Fruit fly (Drosophila melanogaster): ENCODE data around the gene SNF4Agamma.

Gene SNF4Agamma

dm6 chr3R:21129617-21130016 lies 10.9 kb upstream of the SNF4Agamma start, which contains the start of gene Obp93a:
Gene Obp93a, minus strand, starts transcription at chr3R:21129717.
- TF ChIP-seq CG12605 (GFP tag; IDR thresholded peaks at IDR 0.05) (no peak), Snoo (tag; optimal IDR thresholded peaks at IDR 0.05) (no peak), CG13204 (GFP tag; optimal IDR thresholded peaks at IDR 0.05) (no peak), Ets98B (GFP tag; IDR thresholded peaks at IDR 0.05) (no peak), gl (tag; optimal IDR thresholded peaks at IDR 0.05) (no peak), CG10348 (GFP tag; IDR thresholded peaks at IDR 0.05) (no peak), fd96Ca (GFP tag; IDR thresholded peaks at IDR 0.05) (no peak), CG9948 (tag; optimal IDR thresholded peaks at IDR 0.05) (no peak), EcR (GFP tag; optimal IDR thresholded peaks at IDR 0.05) (no peak), CG17806 (tag; optimal IDR thresholded peaks at IDR 0.05) (no peak), CG8159 (tag; optimal IDR thresholded peaks at IDR 0.05) (no peak), CG14655 (GFP tag; optimal IDR thresholded peaks at IDR 0.05) (no peak), CG8301 (tag; optimal IDR thresholded peaks at IDR 0.05) (no peak), rn (GFP tag; IDR thresholded peaks at IDR 0.05) (no peak), CG15710 (tag; optimal IDR thresholded peaks at IDR 0.05) (no peak), Pif1A (GFP tag; optimal IDR thresholded peaks at IDR 0.05) (no peak), Pif1B (GFP tag; optimal IDR thresholded peaks at IDR 0.05) (no peak), CG32121 (GFP tag; IDR thresholded peaks at IDR 0.05) (no peak), CG34367 (tag; optimal IDR thresholded peaks at IDR 0.05) (no peak)

- TF ChIP-seq CG17806 (tag; optimal IDR thresholded peaks at IDR 0.05) (no peak), gl (tag; optimal IDR thresholded peaks at IDR 0.05) (no peak), CG10348 (GFP tag; IDR thresholded peaks at IDR 0.05) (no peak), CG8301 (tag; optimal IDR thresholded peaks at IDR 0.05) (no peak), Pif1B (GFP tag; optimal IDR thresholded peaks at IDR 0.05) (no peak), CG9948 (tag; optimal IDR thresholded peaks at IDR 0.05) (no peak), CG4496 (GFP tag; IDR thresholded peaks at IDR 0.05) (no peak), Ets98B (GFP tag; IDR thresholded peaks at IDR 0.05) (no peak), CG15710 (tag; optimal IDR thresholded peaks at IDR 0.05) (no peak), CG32121 (GFP tag; IDR thresholded peaks at IDR 0.05) (no peak), D1 (tag; optimal IDR thresholded peaks at IDR 0.05) (no peak), rn (GFP tag; IDR thresholded peaks at IDR 0.05) (no peak), Snoo (tag; optimal IDR thresholded peaks at IDR 0.05) (no peak), Pif1A (GFP tag; optimal IDR thresholded peaks at IDR 0.05) (no peak)
These were observed 10.5 kb upstream of the SNF4Agamma start, which contains the start of gene Ice2 for dm6 chr3R:21130050-21130449. Gene Ice2, plus strand, starts transcription at chr3R:21130216.

- TF ChIP-seq EcR (GFP tag; optimal IDR thresholded peaks at IDR 0.05) (no peak), CG13204 (GFP tag; optimal IDR thresholded peaks at IDR 0.05) (no peak), Snoo (tag; optimal IDR thresholded peaks at IDR 0.05) (no peak), CG15710 (tag; optimal IDR thresholded peaks at IDR 0.05) (no peak), CG34367 (tag; optimal IDR thresholded peaks at IDR 0.05) (no peak), CG17806 (tag; optimal IDR thresholded peaks at IDR 0.05) (no peak), gl (tag; optimal IDR thresholded peaks at IDR 0.05) (no peak)
These were observed 7.0 kb upstream of the SNF4Agamma start, which contains the start of gene Trm7-34 for dm6 chr3R:21133517-21133916. Gene Trm7-34, minus strand, starts transcription at chr3R:21133881.

- TF ChIP-seq CG12605 (GFP tag; IDR thresholded peaks at IDR 0.05) (no peak), CG9948 (tag; optimal IDR thresholded peaks at IDR 0.05) (peak; percentile 30), CG4496 (GFP tag; IDR thresholded peaks at IDR 0.05) (no peak), CG15710 (tag; optimal IDR thresholded peaks at IDR 0.05) (peak; percentile 37), D1 (tag; optimal IDR thresholded peaks at IDR 0.05) (no peak), Ets98B (GFP tag; IDR thresholded peaks at IDR 0.05) (no peak)
These were observed 6.6 kb upstream of the SNF4Agamma start, which contains the start of gene Usp8 for dm6 chr3R:21133951-21134350. Gene Usp8, plus strand, starts transcription at chr3R:21134262.

- TF ChIP-seq CG9948 (tag; optimal IDR thresholded peaks at IDR 0.05) (peak; percentile 39), D1 (tag; optimal IDR thresholded peaks at IDR 0.05) (no peak), CG8159 (tag; optimal IDR thresholded peaks at IDR 0.05) (no peak), rn (GFP tag; IDR thresholded peaks at IDR 0.05) (no peak), CG14655 (GFP tag; optimal IDR thresholded peaks at IDR 0.05) (no peak), Pif1B (GFP tag; optimal IDR thresholded peaks at IDR 0.05) (no peak), CG32121 (GFP tag; IDR thresholded peaks at IDR 0.05) (no peak), EcR (GFP tag; optimal IDR thresholded peaks at IDR 0.05) (no peak), CG8301 (tag; optimal IDR thresholded peaks at IDR 0.05) (no peak), CG10348 (GFP tag; IDR thresholded peaks at IDR 0.05) (no peak), fd96Ca (GFP tag; IDR thresholded peaks at IDR 0.05) (no peak), CG17806 (tag; optimal IDR thresholded peaks at IDR 0.05) (peak; percentile 54), Snoo (tag; optimal IDR thresholded peaks at IDR 0.05) (peak; percentile 2), gl (tag; optimal IDR thresholded peaks at IDR 0.05) (no peak), CG15710 (tag; optimal IDR thresholded peaks at IDR 0.05) (peak; percentile 63), CG34367 (tag; optimal IDR thresholded peaks at IDR 0.05) (no peak), CG12605 (GFP tag; IDR thresholded peaks at IDR 0.05) (no peak), CG13204 (GFP tag; optimal IDR thresholded peaks at IDR 0.05) (no peak), Ets98B (GFP tag; IDR thresholded peaks at IDR 0.05) (no peak), CG4496 (GFP tag; IDR thresholded peaks at IDR 0.05) (peak; percentile 57; the same call in 1 of the 3 replicates)
These were observed 2.3 kb upstream of the SNF4Agamma start, which contains the start of gene meigo for dm6 chr3R:21138220-21138754. Gene meigo, plus strand, starts transcription at chr3R:21138270.

- no peak for TF ChIP-seq Pif1A (GFP tag; optimal IDR thresholded peaks at IDR 0.05)
- TF ChIP-seq CG17806 (tag; optimal IDR thresholded peaks at IDR 0.05), result no peak
- TF ChIP-seq CG14655 (GFP tag; optimal IDR thresholded peaks at IDR 0.05), result no peak
- no peak for TF ChIP-seq EcR (GFP tag; optimal IDR thresholded peaks at IDR 0.05)
- TF ChIP-seq gl (tag; optimal IDR thresholded peaks at IDR 0.05), result no peak
- TF ChIP-seq D1 (tag; optimal IDR thresholded peaks at IDR 0.05), result no peak
- TF ChIP-seq Pif1B (GFP tag; optimal IDR thresholded peaks at IDR 0.05), result no peak
- no peak for TF ChIP-seq rn (GFP tag; IDR thresholded peaks at IDR 0.05)
- TF ChIP-seq Snoo (tag; optimal IDR thresholded peaks at IDR 0.05), result no peak
- TF ChIP-seq CG15710 (tag; optimal IDR thresholded peaks at IDR 0.05), result no peak
- no peak for TF ChIP-seq CG34367 (tag; optimal IDR thresholded peaks at IDR 0.05)
- no peak for TF ChIP-seq CG13204 (GFP tag; optimal IDR thresholded peaks at IDR 0.05)
- TF ChIP-seq CG8301 (tag; optimal IDR thresholded peaks at IDR 0.05), result no peak
- TF ChIP-seq CG32121 (GFP tag; IDR thresholded peaks at IDR 0.05), result no peak
These were observed 802 bp downstream of the SNF4Agamma start for dm6 chr3R:21141341-21141740.

Data from whole organism, pupa.